Worm (Caenorhabditis elegans) whole organism, L2 larva: ENCODE data around the gene nsph-4.1.

Experiments
- crh-2 ChIP-seq: sonication (generic microtip); optimal IDR thresholded peaks from 2 replicates; lab custom pipeline; 2017; ENCODE audit warnings: missing biosample characterization, missing genetic modification characterization
- elt-1 ChIP-seq: fragments of 150-350 bp; optimal IDR thresholded peaks from 2 replicates; lab custom pipeline; 2014; ENCODE audit warnings: missing biosample characterization, missing genetic modification characterization
- fos-1 ChIP-seq: fragments of 150-350 bp; optimal IDR thresholded peaks from 2 replicates; lab custom pipeline; 2014; ENCODE audit warnings: missing biosample characterization, missing genetic modification characterization
- lin-13 ChIP-seq: fragments of 150-350 bp; optimal IDR thresholded peaks from 2 replicates; lab custom pipeline; 2014; ENCODE audit warnings: missing biosample characterization, missing genetic modification reagents, missing genetic modification characterization
- lin-39 ChIP-seq: fragments of 150-350 bp; optimal IDR thresholded peaks from 2 replicates; lab custom pipeline; 2014; ENCODE audit warnings: missing biosample characterization, missing genetic modification reagents, missing genetic modification characterization
- lsy-2 ChIP-seq, 2 experiments: fragments of 150-350 bp in 1 of 2; sonication (generic microtip) in 1 of 2; optimal IDR thresholded peaks; 2 replicates each; lab custom pipeline; 2014 to 2017; ENCODE audit warnings: missing biosample characterization in 2 of 2, missing genetic modification characterization in 2 of 2
- mbf-1 ChIP-seq: sonication (generic microtip); optimal IDR thresholded peaks from 2 replicates; lab custom pipeline; 2017; ENCODE audit warnings: missing biosample characterization, missing genetic modification characterization
- nhr-10 ChIP-seq: sonication (generic microtip); optimal IDR thresholded peaks from 2 replicates; lab custom pipeline; 2017; ENCODE audit warnings: missing biosample characterization, missing genetic modification characterization
- nhr-12 ChIP-seq: fragments of 150-350 bp; optimal IDR thresholded peaks from 2 replicates; lab custom pipeline; 2014; ENCODE audit warnings: missing biosample characterization, missing genetic modification characterization
- nhr-129 ChIP-seq: fragments of 150-350 bp; optimal IDR thresholded peaks from 2 replicates; lab custom pipeline; 2014; ENCODE audit warnings: missing biosample characterization, missing genetic modification characterization
- nhr-21 ChIP-seq: fragments of 150-350 bp; optimal IDR thresholded peaks from 2 replicates; lab custom pipeline; 2014; ENCODE audit warnings: missing biosample characterization, missing genetic modification characterization
- nhr-237 ChIP-seq: fragments of 150-350 bp; optimal IDR thresholded peaks from 2 replicates; lab custom pipeline; 2014; ENCODE audit warnings: missing biosample characterization, missing genetic modification characterization
- nhr-77 ChIP-seq: fragments of 150-350 bp; optimal IDR thresholded peaks from 2 replicates; lab custom pipeline; 2014; ENCODE audit warnings: missing biosample characterization, missing genetic modification characterization
- peb-1 ChIP-seq: fragments of 150-350 bp; optimal IDR thresholded peaks from 2 replicates; lab custom pipeline; 2014; ENCODE audit warnings: missing biosample characterization, missing genetic modification characterization
- skn-1 ChIP-seq: sonication (generic microtip); optimal IDR thresholded peaks from 2 replicates; lab custom pipeline; 2017; ENCODE audit warnings: missing biosample characterization, missing genetic modification characterization
- unc-62 ChIP-seq: fragments of 150-350 bp; optimal IDR thresholded peaks from 2 replicates; lab custom pipeline; 2014; ENCODE audit warnings: missing biosample characterization, missing genetic modification reagents, missing genetic modification characterization
- zag-1 ChIP-seq: fragments of 150-350 bp; optimal IDR thresholded peaks from 2 replicates; lab custom pipeline; 2014; ENCODE audit warnings: missing biosample characterization, missing genetic modification characterization
- ztf-1 ChIP-seq: fragments of 200-800 bp; sonication (Bioruptor generic); conservative IDR thresholded peaks from 2 replicates; pipeline ENCODE4 v1.3.6; 2022; ENCODE audit warnings: missing genetic modification characterization, missing compliant biosample characterization
- ztf-4 ChIP-seq: fragments of 150-350 bp; optimal IDR thresholded peaks from 2 replicates; lab custom pipeline; 2014; ENCODE audit warnings: missing biosample characterization, missing genetic modification characterization

Gene nsph-4.1

ce11 chrIV:5273385-5273784 lies 46.7 kb downstream of the nsph-4.1 start:
- no peak for TF ChIP-seq nhr-129 (tag; lab: Kevin White, UChicago)
- no peak for TF ChIP-seq fos-1 (tag; lab: Kevin White, UChicago)

ce11 chrIV:5274123-5274581 lies 47.5 kb downstream of the nsph-4.1 start, which contains the start of gene slfl-4:
Gene slfl-4, plus strand, starts transcription at chrIV:5274531.
- TF ChIP-seq nhr-10 (tag; lab: Kevin White, UChicago) (no peak), peb-1 (tag; lab: Kevin White, UChicago) (no peak), skn-1 (tag; lab: Kevin White, UChicago) (no peak), mbf-1 (tag; lab: Kevin White, UChicago) (no peak), lsy-2 (tag; optimal IDR thresholded peaks at IDR 0.05; lab: Kevin White, UChicago) (no peak), nhr-21 (tag; lab: Kevin White, UChicago) (no peak), nhr-237 (no peak), unc-62 (GFP tag; lab: Kevin White, UChicago) (no peak)
- TF ChIP-seq, all 48 proteins: peak for 0

- TF ChIP-seq elt-1 (no peak), nhr-77 (tag; lab: Kevin White, UChicago) (no peak), unc-62 (GFP tag; lab: Kevin White, UChicago) (no peak), mbf-1 (tag; lab: Kevin White, UChicago) (no peak), nhr-21 (tag; lab: Kevin White, UChicago) (no peak), zag-1 (tag; lab: Kevin White, UChicago) (no peak), lin-39 (tag; lab: Kevin White, UChicago) (no peak), nhr-10 (tag; lab: Kevin White, UChicago) (no peak), skn-1 (tag; lab: Kevin White, UChicago) (no peak), crh-2 (tag; lab: Kevin White, UChicago) (no peak), lin-13 (no peak), ztf-1 (GFP tag; lab: Robert Waterston, UW) (no peak), nhr-12 (tag; lab: Kevin White, UChicago) (no peak), ztf-4 (tag; lab: Kevin White, UChicago) (no peak)
Measured at ce11 chrIV:5277752-5278151, 51.1 kb downstream of the nsph-4.1 start, which contains the start of gene F36H12.17. Gene F36H12.17, minus strand, starts transcription at chrIV:5277852.
